Worm (Caenorhabditis elegans) whole organism, early embryonic: ENCODE data around the gene B0496.6.

ENCODE experiments used
- ama-1 ChIP-seq: fragments of 150-350 bp; optimal IDR thresholded peaks from 2 replicates; lab custom pipeline; 2014
- ceh-13 ChIP-seq: fragments of 200-800 bp; sonication (Bioruptor generic); optimal IDR thresholded peaks from 2 replicates; lab custom pipeline; 2018; ENCODE audit warnings: mild to moderate bottlenecking, missing genetic modification characterization, missing compliant biosample characterization
- hmbx-1 ChIP-seq: sonication (generic microtip); optimal IDR thresholded peaks from 2 replicates; lab custom pipeline; 2016; ENCODE audit warnings: mild to moderate bottlenecking, missing genetic modification characterization, missing compliant biosample characterization
- tra-4 ChIP-seq: sonication (generic microtip); optimal IDR thresholded peaks from 2 replicates; lab custom pipeline; 2017; ENCODE audit warnings: missing genetic modification characterization, missing compliant biosample characterization

DNA sequence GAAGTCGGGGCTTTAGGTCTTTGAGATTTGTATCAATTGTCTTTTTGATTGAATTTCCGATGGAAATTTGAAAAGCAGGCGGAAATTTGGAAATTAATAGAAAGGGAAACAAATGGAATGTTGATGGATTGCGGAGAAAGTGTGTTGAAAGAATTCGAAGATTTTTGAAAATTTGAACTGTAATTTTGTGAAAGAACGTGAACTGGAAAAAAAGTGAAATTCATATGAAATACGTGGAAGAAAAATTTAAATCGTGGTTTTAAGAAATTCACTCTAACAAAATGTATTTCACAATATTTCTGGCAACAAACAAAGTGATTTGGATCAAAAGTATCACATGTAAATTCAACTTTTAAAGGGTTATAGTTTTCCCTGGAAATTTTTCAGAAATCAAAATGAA lies 27.1 kb downstream of the B0496.6 start, which contains the start of gene B0496.1:
- TF ChIP-seq hmbx-1 (tag; lab: Kevin White, UChicago): no peak
- TF ChIP-seq ceh-13: no peak
- no peak for TF ChIP-seq tra-4 (tag; lab: Kevin White, UChicago)
- no peak for TF ChIP-seq ama-1 (lab: Kevin White, UChicago)
